Worm (Caenorhabditis elegans) whole organism, L4/young adult: ENCODE data around the gene Y54E2A.10.

Experiments used
- dao-5 ChIP-seq: sonication (generic microtip); optimal IDR thresholded peaks from 2 replicates; lab custom pipeline; 2016; ENCODE audit warnings: missing genotype, missing genetic modification characterization, moderate library complexity, missing compliant biosample characterization
- him-1 ChIP-seq: sonication (generic microtip); optimal IDR thresholded peaks from 2 replicates; lab custom pipeline; 2016; ENCODE audit warnings: missing genotype, missing genetic modification reagents, missing genetic modification characterization, missing compliant biosample characterization

ce11 chrII:14816086-14816485 lies 25.2 kb downstream of the Y54E2A.10 start:
- no peak for TF ChIP-seq him-1 (tag; lab: Kevin White, UChicago)
- TF ChIP-seq dao-5, result no peak
